Fruit fly (Drosophila melanogaster) whole organism, embryonic: ENCODE data around the gene RAF2.

ENCODE experiments used
- Bdp1 ChIP-seq: fragments of 200-800 bp; sonication (Bioruptor generic); optimal IDR thresholded peaks from 3 replicates; lab custom pipeline; 2016; ENCODE audit warnings: missing biosample characterization, missing genetic modification characterization
- CG10431 ChIP-seq: fragments of 200-800 bp; sonication (Bioruptor generic); optimal IDR thresholded peaks from 3 replicates; lab custom pipeline; 2018; ENCODE audit warnings: missing biosample characterization, mild to moderate bottlenecking, missing genetic modification characterization
- CG10979 ChIP-seq: fragments of 200-800 bp; sonication (Bioruptor generic); optimal IDR thresholded peaks from 2 replicates; lab custom pipeline; 2018; ENCODE audit warnings: missing biosample characterization, mild to moderate bottlenecking, missing genetic modification characterization, moderate library complexity
- CG11093 ChIP-seq: fragments of 200-800 bp; sonication (Bioruptor generic); IDR thresholded peaks from 3 replicates; pipeline ENCODE4 v1.3.6; 2022; ENCODE audit warnings: missing biosample characterization, missing genetic modification characterization
- CG11504 ChIP-seq: fragments of 200-800 bp; sonication (Bioruptor generic); optimal IDR thresholded peaks from 3 replicates; lab custom pipeline; 2019; ENCODE audit warnings: missing biosample characterization, mild to moderate bottlenecking, missing genetic modification characterization, moderate library complexity
- CG12071 ChIP-seq: fragments of 200-800 bp; sonication (Bioruptor generic); optimal IDR thresholded peaks from 3 replicates; lab custom pipeline; 2018; ENCODE audit warnings: missing biosample characterization, mild to moderate bottlenecking, missing genetic modification characterization
- CG12769 ChIP-seq: fragments of 200-800 bp; sonication (Bioruptor generic); optimal IDR thresholded peaks from 2 replicates; lab custom pipeline; 2019; ENCODE audit warnings: missing biosample characterization, mild to moderate bottlenecking, missing genetic modification characterization, moderate library complexity
- CG13287 ChIP-seq: fragments of 200-800 bp; sonication (Bioruptor generic); IDR thresholded peaks from 2 replicates; pipeline ENCODE4 v1.3.6; 2022; ENCODE audit warnings: missing biosample characterization, missing genetic modification characterization; ENCODE audit not compliant: partially characterized antibody
- CG15073 ChIP-seq: fragments of 200-800 bp; sonication (Bioruptor generic); optimal IDR thresholded peaks from 2 replicates; lab custom pipeline; 2016; ENCODE audit warnings: missing biosample characterization, missing genetic modification characterization
- CG15479 ChIP-seq: fragments of 200-800 bp; sonication (Bioruptor generic); optimal IDR thresholded peaks from 3 replicates; lab custom pipeline; 2019; ENCODE audit warnings: missing biosample characterization, mild to moderate bottlenecking, missing genetic modification characterization, moderate library complexity
- CG17186 ChIP-seq: fragments of 200-800 bp; sonication (Bioruptor generic); optimal IDR thresholded peaks from 3 replicates; lab custom pipeline; 2017; ENCODE audit warnings: missing biosample characterization, missing genetic modification reagents, missing genetic modification characterization
- CG18011 ChIP-seq: fragments of 200-800 bp; sonication (Bioruptor generic); optimal IDR thresholded peaks from 2 replicates; lab custom pipeline; 2017; ENCODE audit warnings: missing biosample characterization, missing genetic modification characterization, mild to moderate bottlenecking, moderate library complexity, missing genotype
- CG33213 ChIP-seq: fragments of 200-800 bp; sonication (Bioruptor generic); optimal IDR thresholded peaks from 3 replicates; lab custom pipeline; 2016; ENCODE audit warnings: missing biosample characterization, missing genetic modification characterization
- CG42726 ChIP-seq: fragments of 200-800 bp; sonication (Bioruptor generic); IDR thresholded peaks from 2 replicates; pipeline ENCODE4 v1.3.6; 2022; ENCODE audit warnings: missing biosample characterization, missing genetic modification characterization; ENCODE audit not compliant: partially characterized antibody
- CG4617 ChIP-seq: fragments of 200-800 bp; sonication (Bioruptor generic); optimal IDR thresholded peaks from 3 replicates; lab custom pipeline; 2016; ENCODE audit warnings: missing biosample characterization, missing genetic modification characterization, borderline replicate concordance
- CG6791 ChIP-seq: fragments of 200-800 bp; sonication (Bioruptor generic); IDR thresholded peaks from 3 replicates; pipeline ENCODE4 v1.3.6; 2022; ENCODE audit warnings: missing biosample characterization, missing genetic modification characterization; ENCODE audit not compliant: partially characterized antibody
- CG7271 ChIP-seq: fragments of 200-800 bp; sonication (Bioruptor generic); optimal IDR thresholded peaks from 2 replicates; lab custom pipeline; 2018; ENCODE audit warnings: missing biosample characterization, mild to moderate bottlenecking, missing genetic modification characterization, moderate library complexity
- CG9215 ChIP-seq: fragments of 200-800 bp; sonication (Bioruptor generic); IDR thresholded peaks from 2 replicates; pipeline ENCODE4 v1.3.6; 2022; ENCODE audit warnings: missing biosample characterization, missing genetic modification characterization
- D19A ChIP-seq: fragments of 200-800 bp; optimal IDR thresholded peaks from 3 replicates; lab custom pipeline; 2019; ENCODE audit warnings: missing biosample characterization, mild to moderate bottlenecking, missing genetic modification characterization, moderate library complexity
- Dad ChIP-seq: fragments of 200-800 bp; sonication (Bioruptor generic); optimal IDR thresholded peaks from 3 replicates; lab custom pipeline; 2016; ENCODE audit warnings: missing biosample characterization, missing genetic modification characterization
- Dll ChIP-seq: fragments of 200-800 bp; sonication (Bioruptor generic); IDR thresholded peaks from 4 replicates; pipeline ENCODE4 v1.3.6; 2022; ENCODE audit warnings: missing biosample characterization, missing genetic modification characterization; ENCODE audit not compliant: partially characterized antibody
- Dp ChIP-seq: fragments of 200-800 bp; sonication (Bioruptor generic); optimal IDR thresholded peaks from 2 replicates; lab custom pipeline; 2018; ENCODE audit warnings: missing biosample characterization, mild to moderate bottlenecking, missing genetic modification characterization, moderate library complexity
- E2f2 ChIP-seq: fragments of 200-800 bp; sonication (Bioruptor generic); IDR thresholded peaks from 2 replicates; pipeline ENCODE4 v1.3.6; 2022; ENCODE audit warnings: missing biosample characterization, missing genetic modification characterization
- GATAe ChIP-seq: fragments of 200-800 bp; sonication (Bioruptor generic); conservative IDR thresholded peaks from 2 replicates; pipeline ENCODE4 v1.3.6; 2022; ENCODE audit warnings: missing biosample characterization, missing genetic modification characterization
- Hand ChIP-seq: fragments of 200-800 bp; sonication (Bioruptor generic); optimal IDR thresholded peaks from 2 replicates; lab custom pipeline; 2017; ENCODE audit warnings: mild to moderate bottlenecking, missing biosample characterization, missing genetic modification reagents, missing genetic modification characterization
- Hey ChIP-seq: fragments of 200-800 bp; sonication (Bioruptor generic); optimal IDR thresholded peaks from 3 replicates; lab custom pipeline; 2018; ENCODE audit warnings: missing biosample characterization, mild to moderate bottlenecking, missing genetic modification characterization
- Lhr ChIP-seq: fragments of 200-800 bp; sonication (Bioruptor generic); optimal IDR thresholded peaks from 3 replicates; lab custom pipeline; 2017; ENCODE audit warnings: mild to moderate bottlenecking, missing biosample characterization, missing genetic modification reagents, missing genetic modification characterization
- MBD-R2 ChIP-seq: fragments of 200-800 bp; sonication (Bioruptor generic); IDR thresholded peaks from 2 replicates; pipeline ENCODE4 v1.3.6; 2022; ENCODE audit warnings: missing biosample characterization, missing genetic modification characterization
- MESR4 ChIP-seq: fragments of 200-800 bp; sonication (Bioruptor generic); optimal IDR thresholded peaks from 2 replicates; lab custom pipeline; 2018; ENCODE audit warnings: missing biosample characterization, mild to moderate bottlenecking, missing genetic modification characterization, moderate library complexity
- Med ChIP-seq: fragments of 200-800 bp; sonication (Bioruptor generic); peaks from one replicate; lab custom pipeline; 2016; ENCODE audit warnings: missing biosample characterization, missing genetic modification characterization, mild to moderate bottlenecking, inconsistent platforms, moderate library complexity
- Myb ChIP-seq: fragments of 200-800 bp; sonication (Bioruptor generic); optimal IDR thresholded peaks from 2 replicates; lab custom pipeline; 2016; ENCODE audit warnings: missing biosample characterization, missing genetic modification characterization
- NC2α ChIP-seq: fragments of 200-800 bp; sonication (Bioruptor generic); optimal IDR thresholded peaks from 2 replicates; lab custom pipeline; 2016; ENCODE audit warnings: missing biosample characterization, missing genetic modification characterization
- Pdp1 ChIP-seq, 2 experiments: fragments of 200-800 bp; sonication (Bioruptor generic); optimal IDR thresholded peaks; 3 replicates each; lab custom pipeline; 2016; ENCODE audit warnings: missing biosample characterization in 2 of 2, missing genetic modification characterization in 2 of 2, mild to moderate bottlenecking in 1 of 2, moderate library complexity in 1 of 2
- YL-1 ChIP-seq: fragments of 200-800 bp; sonication (Bioruptor generic); optimal IDR thresholded peaks from 3 replicates; lab custom pipeline; 2017; ENCODE audit warnings: missing biosample characterization, mild to moderate bottlenecking, missing genetic modification characterization
- ato ChIP-seq: fragments of 200-800 bp; sonication (Bioruptor generic); IDR thresholded peaks from 2 replicates; pipeline ENCODE4 v1.3.6; 2022; ENCODE audit warnings: missing biosample characterization, missing genetic modification characterization; ENCODE audit not compliant: partially characterized antibody
- bbx ChIP-seq: fragments of 200-800 bp; sonication (Bioruptor generic); IDR thresholded peaks from 2 replicates; pipeline ENCODE4 v1.3.6; 2022; ENCODE audit warnings: missing biosample characterization, missing genetic modification characterization; ENCODE audit not compliant: partially characterized antibody
- chif ChIP-seq, 2 experiments: fragments of 200-800 bp; sonication (Bioruptor generic); optimal IDR thresholded peaks; 3 replicates each; lab custom pipeline; 2016; ENCODE audit warnings: missing biosample characterization in 2 of 2, missing genetic modification characterization in 2 of 2
- chinmo ChIP-seq: fragments of 200-800 bp; sonication (Bioruptor generic); IDR thresholded peaks from 4 replicates; pipeline ENCODE4 v1.3.6; 2022; ENCODE audit warnings: missing biosample characterization, missing genetic modification characterization; ENCODE audit not compliant: partially characterized antibody
- crp ChIP-seq, 2 experiments: fragments of 200-800 bp; sonication (Bioruptor generic); optimal IDR thresholded peaks; 2 replicates in 1 of 2; 3 replicates in 1 of 2; lab custom pipeline; 2017; ENCODE audit warnings: missing biosample characterization in 2 of 2, missing genetic modification characterization in 2 of 2, mild to moderate bottlenecking in 1 of 2, moderate library complexity in 1 of 2
- danr ChIP-seq: fragments of 200-800 bp; sonication (Bioruptor generic); IDR thresholded peaks from 2 replicates; pipeline ENCODE4 v1.3.6; 2022; ENCODE audit warnings: missing biosample characterization, missing genetic modification characterization
- fd102C ChIP-seq: fragments of 200-800 bp; sonication (Bioruptor generic); optimal IDR thresholded peaks from 2 replicates; lab custom pipeline; 2018; ENCODE audit warnings: missing biosample characterization, mild to moderate bottlenecking, missing genetic modification characterization, moderate library complexity
- insv ChIP-seq, 2 experiments: fragments of 200-800 bp; sonication (Bioruptor generic); optimal IDR thresholded peaks; 3 replicates each; lab custom pipeline; 2016 to 2018; ENCODE audit warnings: missing biosample characterization in 2 of 2, missing genetic modification characterization in 2 of 2
- pzg ChIP-seq: fragments of 200-800 bp; sonication (Bioruptor generic); optimal IDR thresholded peaks from 3 replicates; lab custom pipeline; 2018; ENCODE audit warnings: missing biosample characterization, mild to moderate bottlenecking, missing genetic modification characterization, moderate library complexity
- sisA ChIP-seq: fragments of 200-800 bp; sonication (Bioruptor generic); IDR thresholded peaks from 2 replicates; pipeline ENCODE4 v1.3.6; 2022; ENCODE audit warnings: missing biosample characterization, missing genetic modification characterization
- sqz ChIP-seq: fragments of 200-800 bp; sonication (Bioruptor generic); optimal IDR thresholded peaks from 3 replicates; lab custom pipeline; 2018; ENCODE audit warnings: missing biosample characterization, mild to moderate bottlenecking, missing genetic modification characterization
- stwl ChIP-seq: fragments of 200-800 bp; sonication (Bioruptor generic); optimal IDR thresholded peaks from 3 replicates; lab custom pipeline; 2018; ENCODE audit warnings: missing biosample characterization, mild to moderate bottlenecking, missing genetic modification characterization, moderate library complexity
- trem ChIP-seq: fragments of 200-800 bp; optimal IDR thresholded peaks from 3 replicates; lab custom pipeline; 2019; ENCODE audit warnings: missing biosample characterization, mild to moderate bottlenecking, missing genetic modification characterization, moderate library complexity
- tx ChIP-seq: fragments of 200-800 bp; sonication (Bioruptor generic); optimal IDR thresholded peaks from 2 replicates; lab custom pipeline; 2016; ENCODE audit warnings: missing biosample characterization, missing genetic modification characterization

Gene RAF2

DNA sequence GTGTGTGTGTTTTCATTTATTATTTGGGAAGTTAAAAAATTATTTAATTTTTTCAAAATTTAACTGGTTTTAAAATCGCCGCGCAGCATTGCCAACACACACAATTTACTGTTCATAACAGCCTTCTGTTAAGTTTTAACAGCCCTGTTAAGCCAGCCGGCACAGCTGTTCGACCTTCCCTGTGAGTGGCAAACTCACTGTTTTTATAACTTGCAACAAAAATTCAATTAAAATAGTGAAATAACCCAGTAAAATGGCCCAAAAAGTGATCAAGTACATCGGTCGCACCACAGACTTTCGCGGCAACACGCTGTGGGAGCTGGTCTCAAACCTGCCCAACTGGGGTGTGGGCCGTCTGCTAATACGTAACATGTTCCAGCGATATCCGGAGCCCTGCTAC, 38.2 kb upstream of the RAF2 start, which contains the start of gene mRpS34:
Gene mRpS34 (plus strand): TSS at position 161 of the 400 bp plus-strand sequence.
- TF ChIP-seq crp (GFP tag; optimal IDR thresholded peaks at IDR 0.05; lab: Kevin White, UChicago) = peak; percentile 31 to 87
- no peak for TF ChIP-seq sqz (GFP tag; lab: Kevin White, UChicago)
- peak; percentile 52 for TF ChIP-seq CG4617
- TF ChIP-seq Med (GFP tag; lab: Kevin White, UChicago) = peak; percentile 39
- TF ChIP-seq MESR4 (GFP tag; lab: Kevin White, UChicago) = peak; percentile 81
- no peak for TF ChIP-seq CG12769 (tag; lab: Kevin White, UChicago)
- no peak for TF ChIP-seq CG11504
- no peak for TF ChIP-seq CG12071 (GFP tag; lab: Kevin White, UChicago)
- TF ChIP-seq CG15073 (GFP tag; lab: Kevin White, UChicago) = no peak
- peak in 1 of 2 experiments; percentile 85 for TF ChIP-seq Pdp1 (GFP tag; optimal IDR thresholded peaks at IDR 0.05; lab: Kevin White, UChicago)
- no peak for TF ChIP-seq CG33213 (GFP tag; lab: Kevin White, UChicago)
- TF ChIP-seq CG42726 (GFP tag; lab: Robert Waterston, UW) = no peak
- peak; percentile 63 for TF ChIP-seq trem (tag; lab: Kevin White, UChicago)
- TF ChIP-seq CG13287 (GFP tag; lab: Robert Waterston, UW) = peak; percentile 36
- peak; percentile 51 for TF ChIP-seq YL-1 (GFP tag; lab: Kevin White, UChicago)
- 0 out of 4 replicates have a peak, but pooled peaks have one; percentile 27 for TF ChIP-seq chinmo (GFP tag; lab: Robert Waterston, UW)
- no peak for TF ChIP-seq CG10979 (tag; lab: Kevin White, UChicago)
- peak; percentile 53; the same call in 1 of the 4 replicates for TF ChIP-seq Dll (GFP tag; lab: Robert Waterston, UW)
- TF ChIP-seq E2f2 (GFP tag; lab: Robert Waterston, UW) = peak; percentile 66
- TF ChIP-seq danr (GFP tag; lab: Robert Waterston, UW) = no peak
- TF ChIP-seq MBD-R2 = peak; percentile 74
- TF ChIP-seq GATAe (GFP tag; lab: Robert Waterston, UW) = no peak
- TF ChIP-seq tx (GFP tag; lab: Kevin White, UChicago) = no peak
- TF ChIP-seq CG9215 (GFP tag; lab: Robert Waterston, UW) = peak; percentile 90
- no peak for TF ChIP-seq NC2α (GFP tag; lab: Kevin White, UChicago)
- TF ChIP-seq Lhr (GFP tag; lab: Kevin White, UChicago) = no peak
- no peak for TF ChIP-seq CG10431 (GFP tag; lab: Kevin White, UChicago)
- TF ChIP-seq fd102C = no peak
- peak; percentile 46 for TF ChIP-seq pzg (GFP tag; lab: Kevin White, UChicago)
- peak; percentile 19; the same call in 1 of the 2 replicates for TF ChIP-seq bbx (GFP tag; lab: Robert Waterston, UW)
- peak; percentile 23; the same call in 1 of the 3 replicates for TF ChIP-seq CG6791 (GFP tag; lab: Robert Waterston, UW)
- TF ChIP-seq Dp = peak; percentile 66
- TF ChIP-seq stwl (tag; lab: Kevin White, UChicago) = peak; percentile 55
- peak; percentile 89 for TF ChIP-seq Myb (GFP tag; lab: Kevin White, UChicago)

DNA sequence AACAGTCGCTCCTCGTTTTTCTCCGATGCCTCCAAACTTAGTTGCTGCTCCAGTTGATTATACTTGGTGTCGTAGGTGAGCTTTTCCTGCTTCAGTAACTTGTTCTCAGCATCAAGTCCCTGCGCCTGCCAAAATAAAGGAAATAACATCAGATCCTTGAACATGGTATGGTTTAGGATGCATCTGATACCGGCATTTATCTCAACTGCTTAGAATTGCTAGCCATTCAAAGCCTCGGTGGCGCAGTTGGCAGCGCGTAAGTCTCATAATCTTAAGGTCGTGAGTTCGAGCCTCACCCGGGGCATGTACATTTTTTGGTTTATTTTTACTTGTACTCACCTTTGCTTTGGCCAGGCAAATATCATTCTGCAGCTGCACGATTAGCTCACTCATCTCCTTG, 36.4 kb upstream of the RAF2 start:
- TF ChIP-seq CG11093 (GFP tag; lab: Robert Waterston, UW) = no peak
- TF ChIP-seq Bdp1 (GFP tag; lab: Kevin White, UChicago) = peak; percentile 95
- no peak for TF ChIP-seq CG18011 (GFP tag; lab: Kevin White, UChicago)
- TF ChIP-seq CG17186 (GFP tag; lab: Kevin White, UChicago) = no peak
- TF ChIP-seq CG7271 (tag; lab: Kevin White, UChicago) = no peak
- no peak for TF ChIP-seq chif (GFP tag; optimal IDR thresholded peaks at IDR 0.05; lab: Kevin White, UChicago)
- no peak for TF ChIP-seq insv (GFP tag; optimal IDR thresholded peaks at IDR 0.05; lab: Kevin White, UChicago)
- no peak for TF ChIP-seq Hand
- TF ChIP-seq CG6791 (GFP tag; lab: Robert Waterston, UW) = 0 out of 3 replicates have a peak, but pooled peaks have one; percentile 43
- TF ChIP-seq ato (GFP tag; lab: Robert Waterston, UW) = no peak
- TF ChIP-seq Hey (tag; lab: Kevin White, UChicago) = no peak
- no peak for TF ChIP-seq Dad (GFP tag; lab: Kevin White, UChicago)
- TF ChIP-seq sisA (GFP tag; lab: Robert Waterston, UW) = no peak
- TF ChIP-seq Med (GFP tag; lab: Kevin White, UChicago) = peak; percentile 5
- no peak for TF ChIP-seq D19A (tag; lab: Kevin White, UChicago)
- no peak for TF ChIP-seq CG15479 (GFP tag; lab: Kevin White, UChicago)
